Fruit fly (Drosophila melanogaster): ENCODE results near the gene Mau2.

Gene Mau2

DNA sequence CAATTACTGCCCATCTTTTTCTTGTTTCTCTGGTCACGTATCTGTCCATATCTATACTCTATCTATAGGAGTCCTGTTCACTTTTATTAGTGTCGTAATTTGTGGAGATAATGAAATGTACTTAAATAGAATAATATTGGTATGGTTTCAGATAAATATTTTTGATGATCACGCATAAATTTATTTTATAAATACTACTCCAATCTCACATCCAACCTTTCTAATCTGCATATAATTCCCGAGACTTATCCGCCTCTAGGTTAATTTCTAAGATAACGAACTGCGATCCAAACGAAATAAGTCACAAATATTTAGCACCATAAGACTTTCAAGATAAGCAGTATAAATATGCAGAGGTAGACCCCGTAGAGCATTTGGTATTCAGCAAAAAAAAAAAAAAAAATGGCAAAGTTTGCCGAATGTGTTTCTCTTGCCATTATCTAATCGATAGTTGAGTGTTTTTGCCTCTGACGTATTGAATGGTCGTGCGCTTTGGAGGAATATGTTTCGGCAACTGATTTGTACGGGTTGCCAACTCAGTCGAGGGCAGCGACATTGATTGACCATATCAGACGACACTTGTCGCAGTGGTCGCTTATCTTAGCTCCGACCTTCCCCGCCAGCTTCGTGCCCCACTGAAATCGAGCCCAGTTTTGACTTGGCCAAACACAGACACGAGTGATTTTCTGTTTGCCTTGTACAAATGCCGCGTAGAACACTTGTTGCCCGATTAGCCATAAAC is 10.8 kb upstream of the Mau2 start (continued):
- TF ChIP-seq z (GFP tag; IDR thresholded peaks at IDR 0.05) (peak; percentile 56; the same call in 1 of the 3 replicates), exex (tag; optimal IDR thresholded peaks at IDR 0.05) (peak; percentile 72), D19A (tag; optimal IDR thresholded peaks at IDR 0.05) (peak; percentile 74), CG34376 (GFP tag; optimal IDR thresholded peaks at IDR 0.05) (peak; percentile 65), sd (tag; optimal IDR thresholded peaks at IDR 0.05) (peak; percentile 36), NK7.1 (GFP tag; optimal IDR thresholded peaks at IDR 0.05) (no peak)

DNA sequence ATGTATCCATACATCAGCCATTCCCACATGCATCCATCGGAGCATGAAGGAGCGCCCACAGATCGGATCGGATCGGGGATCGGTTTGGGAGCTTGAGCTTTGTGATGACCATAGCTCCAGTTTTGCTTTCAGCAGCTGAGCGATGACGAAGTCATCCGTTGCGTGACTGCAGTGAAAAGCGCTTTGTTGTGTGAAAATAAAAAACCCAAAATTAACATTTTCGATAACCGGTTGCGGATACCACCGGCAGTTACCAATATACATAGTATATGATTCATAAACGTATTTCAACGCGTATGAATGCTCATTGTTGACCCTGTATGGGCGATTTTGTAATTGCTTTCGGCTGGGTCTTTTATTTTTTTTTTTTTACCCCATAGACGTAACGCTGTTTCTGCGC is 3.8 kb upstream of the Mau2 start:
- TF ChIP-seq aop (GFP tag; IDR thresholded peaks at IDR 0.05) (no peak), vvl (GFP tag; IDR thresholded peaks at IDR 0.05) (peak; percentile 61; the same call in 1 of the 2 replicates), E2f1 (GFP tag; IDR thresholded peaks at IDR 0.05) (no peak), chinmo (GFP tag; IDR thresholded peaks at IDR 0.05; ENCODE audit: partially characterized antibody) (0 out of 4 replicates have a peak, but pooled peaks have one; percentile 35), Pdp1 (GFP tag; optimal IDR thresholded peaks at IDR 0.05) (peak in 1 of 2 experiments; percentile 48), sqz (GFP tag; optimal IDR thresholded peaks at IDR 0.05) (peak; percentile 61), CG2199 (GFP tag; IDR thresholded peaks at IDR 0.05) (0 out of 3 replicates have a peak, but pooled peaks have one; percentile 35), CG13894 (tag; optimal IDR thresholded peaks at IDR 0.05) (peak; percentile 20), sens (GFP tag) (peak; percentile 40), onecut (GFP tag; IDR thresholded peaks at IDR 0.05) (no peak), CG9817 (tag; optimal IDR thresholded peaks at IDR 0.05) (no peak), CG7963 (GFP tag; IDR thresholded peaks at IDR 0.05; ENCODE audit: partially characterized antibody) (0 out of 3 replicates have a peak, but pooled peaks have one; percentile 19)

DNA sequence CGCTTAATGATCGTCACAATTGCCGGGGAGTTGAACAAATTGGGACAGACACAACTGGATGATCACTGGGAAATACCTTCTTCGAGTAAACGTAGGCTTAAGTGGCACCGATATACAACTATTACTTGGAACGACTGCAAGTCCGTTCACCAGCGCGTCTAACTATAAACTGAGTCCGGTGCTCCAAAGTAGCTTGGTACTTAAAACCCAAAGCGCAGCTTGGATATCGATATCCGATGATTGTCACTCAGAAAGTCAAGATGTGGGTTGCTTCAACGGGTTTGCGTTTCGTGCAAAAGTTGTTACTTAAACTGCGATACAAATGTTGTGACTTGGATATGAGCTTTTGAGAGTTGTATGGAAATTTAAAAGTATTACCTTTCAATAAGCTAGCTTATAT is 2.7 kb upstream of the Mau2 start, which contains the start of gene Spn88Ea:
Spn88Ea (minus strand) TSS at position 175 of the 400 bp plus-strand sequence.
- peak; percentile 22 for TF ChIP-seq gro (GFP tag; optimal IDR thresholded peaks at IDR 0.05)
- 0 out of 2 replicates have a peak, but pooled peaks have one; percentile 26 for TF ChIP-seq ato (GFP tag; IDR thresholded peaks at IDR 0.05; ENCODE audit: partially characterized antibody)
- TF ChIP-seq Dref (GFP tag; IDR thresholded peaks at IDR 0.05): peak; percentile 65
- TF ChIP-seq Dip2 (GFP tag; IDR thresholded peaks at IDR 0.05): no peak
- peak; percentile 56; the same call in 1 of the 2 replicates for TF ChIP-seq bbx (GFP tag; IDR thresholded peaks at IDR 0.05; ENCODE audit: partially characterized antibody)
- TF ChIP-seq CG13775 (GFP tag; optimal IDR thresholded peaks at IDR 0.05): no peak
- no peak for TF ChIP-seq Hmr (GFP tag; optimal IDR thresholded peaks at IDR 0.05)
- TF ChIP-seq ci (GFP tag; IDR thresholded peaks at IDR 0.05): peak; percentile 38; the same call in 1 of the 3 replicates
- peak; percentile 96 for TF ChIP-seq CG3995 (GFP tag; optimal IDR thresholded peaks at IDR 0.05)
- TF ChIP-seq Scr (GFP tag; IDR thresholded peaks at IDR 0.05; ENCODE audit: partially characterized antibody): 0 out of 2 replicates have a peak, but pooled peaks have one; percentile 19
- no peak for TF ChIP-seq vnd (GFP tag; IDR thresholded peaks at IDR 0.05; ENCODE audit: partially characterized antibody)
- TF ChIP-seq CG15514 (GFP tag; optimal IDR thresholded peaks at IDR 0.05): peak; percentile 60
- peak; percentile 32 for TF ChIP-seq CG17802 (tag; optimal IDR thresholded peaks at IDR 0.05)
- TF ChIP-seq CG13894 (tag; optimal IDR thresholded peaks at IDR 0.05): peak; percentile 43
- peak; percentile 63 for TF ChIP-seq sens (GFP tag)
- TF ChIP-seq row (GFP tag; IDR thresholded peaks at IDR 0.05): peak; percentile 57
- peak; percentile 30 for TF ChIP-seq stwl (tag; optimal IDR thresholded peaks at IDR 0.05)
- peak; percentile 26 for TF ChIP-seq pzg (GFP tag; optimal IDR thresholded peaks at IDR 0.05)
- TF ChIP-seq CG8944 (GFP tag; optimal IDR thresholded peaks at IDR 0.05): no peak
- TF ChIP-seq CG10959 (GFP tag; IDR thresholded peaks at IDR 0.05): no peak
- peak; percentile 40 for TF ChIP-seq BEAF-32 (GFP tag; optimal IDR thresholded peaks at IDR 0.05)
- peak; percentile 15 for TF ChIP-seq nom (GFP tag; optimal IDR thresholded peaks at IDR 0.05)
- TF ChIP-seq ssp (GFP tag; IDR thresholded peaks at IDR 0.05): peak; percentile 33; the same call in 1 of the 2 replicates
- peak; percentile 35 for TF ChIP-seq CG17186 (GFP tag; optimal IDR thresholded peaks at IDR 0.05)
- TF ChIP-seq scrt (GFP tag; optimal IDR thresholded peaks at IDR 0.05): no peak
- 0 out of 4 replicates have a peak, but pooled peaks have one; percentile 29 for TF ChIP-seq Dll (GFP tag; IDR thresholded peaks at IDR 0.05; ENCODE audit: partially characterized antibody)
- TF ChIP-seq CG5245 (GFP tag; optimal IDR thresholded peaks at IDR 0.05): no peak
- no peak for TF ChIP-seq mam (GFP tag; optimal IDR thresholded peaks at IDR 0.05)
- TF ChIP-seq Sry-δ (GFP tag; optimal IDR thresholded peaks at IDR 0.05): peak; percentile 28

Data from whole organism, embryonic.